Fruit fly (Drosophila melanogaster) whole organism, embryonic: ENCODE results near the gene CG7579.
A peak's percentile ranks its signal among the peaks of the same experiment; 100 is the strongest.

Experiments used
- Abd-B ChIP-seq: fragments of 200-800 bp; sonication (Bioruptor generic); optimal IDR thresholded peaks from 2 replicates; lab custom pipeline; 2018; ENCODE audit warnings: missing biosample characterization, mild to moderate bottlenecking, missing genetic modification characterization, moderate library complexity
- Awh ChIP-seq: fragments of 200-800 bp; sonication (Bioruptor generic); IDR thresholded peaks from 2 replicates; pipeline ENCODE4, ENCODE4 v1.3.6; 2022; ENCODE audit warnings: missing biosample characterization, missing genetic modification characterization
- BtbVII ChIP-seq: fragments of 200-800 bp; sonication (Bioruptor generic); optimal IDR thresholded peaks from 3 replicates; lab custom pipeline; 2017; ENCODE audit warnings: missing biosample characterization, mild to moderate bottlenecking, missing genetic modification characterization
- CG10366 ChIP-seq: fragments of 200-800 bp; sonication (Bioruptor generic); IDR thresholded peaks from 2 replicates; pipeline ENCODE4 v1.3.6; 2022; ENCODE audit warnings: missing biosample characterization, missing genetic modification characterization
- CG11504 ChIP-seq: fragments of 200-800 bp; sonication (Bioruptor generic); optimal IDR thresholded peaks from 3 replicates; lab custom pipeline; 2019; ENCODE audit warnings: missing biosample characterization, mild to moderate bottlenecking, missing genetic modification characterization, moderate library complexity
- CG12104 ChIP-seq: fragments of 200-800 bp; sonication (Bioruptor generic); optimal IDR thresholded peaks from 3 replicates; lab custom pipeline; 2016; ENCODE audit warnings: missing biosample characterization, missing genetic modification characterization
- CG1602 ChIP-seq: fragments of 200-800 bp; sonication (Bioruptor generic); optimal IDR thresholded peaks from 3 replicates; lab custom pipeline; 2016; ENCODE audit warnings: missing biosample characterization, missing genetic modification characterization
- CG18262 ChIP-seq: fragments of 200-800 bp; optimal IDR thresholded peaks from 3 replicates; lab custom pipeline; 2019; ENCODE audit warnings: missing biosample characterization, mild to moderate bottlenecking, missing genetic modification characterization, moderate library complexity
- CG18599 ChIP-seq: fragments of 200-800 bp; sonication (Bioruptor generic); optimal IDR thresholded peaks from 3 replicates; lab custom pipeline; 2017; ENCODE audit warnings: missing biosample characterization, missing genetic modification characterization, mild to moderate bottlenecking, moderate library complexity, missing genetic modification reagents
- CG2202 ChIP-seq: fragments of 200-800 bp; sonication (Bioruptor generic); optimal IDR thresholded peaks from 2 replicates; lab custom pipeline; 2018; ENCODE audit warnings: missing biosample characterization, mild to moderate bottlenecking, missing genetic modification characterization
- CG3065 ChIP-seq: fragments of 200-800 bp; sonication (Bioruptor generic); optimal IDR thresholded peaks from 2 replicates; lab custom pipeline; 2016; ENCODE audit warnings: missing biosample characterization, missing genetic modification characterization
- CG3407 ChIP-seq: fragments of 200-800 bp; sonication (Bioruptor generic); optimal IDR thresholded peaks from 2 replicates; lab custom pipeline; 2018; ENCODE audit warnings: missing biosample characterization, mild to moderate bottlenecking, missing genetic modification characterization
- CG3995 ChIP-seq: fragments of 200-800 bp; sonication (Bioruptor generic); optimal IDR thresholded peaks from 3 replicates; lab custom pipeline; 2016; ENCODE audit warnings: missing biosample characterization, missing genetic modification characterization
- CG6654 ChIP-seq: fragments of 200-800 bp; sonication (Bioruptor generic); optimal IDR thresholded peaks from 2 replicates; lab custom pipeline; 2017; ENCODE audit warnings: missing biosample characterization, mild to moderate bottlenecking, missing genetic modification characterization
- CG6854 ChIP-seq: fragments of 200-800 bp; sonication (Bioruptor generic); optimal IDR thresholded peaks from 3 replicates; lab custom pipeline; 2017; ENCODE audit warnings: missing biosample characterization, mild to moderate bottlenecking, missing genetic modification characterization
- CG8290 ChIP-seq, 3 experiments: fragments of 200-800 bp; sonication (Bioruptor generic); optimal IDR thresholded peaks; 2 replicates each; lab custom pipeline; 2016 to 2019; ENCODE audit warnings: missing biosample characterization in 3 of 3, missing genetic modification characterization in 3 of 3, mild to moderate bottlenecking in 2 of 3, moderate library complexity in 1 of 3
- CG8478 ChIP-seq: fragments of >200 bp; optimal IDR thresholded peaks from 2 replicates; lab custom pipeline; 2018
- CG9609 ChIP-seq: fragments of 200-800 bp; sonication (Bioruptor generic); optimal IDR thresholded peaks from 3 replicates; lab custom pipeline; 2016; ENCODE audit warnings: missing biosample characterization, missing genetic modification characterization
- Drgx ChIP-seq: fragments of 200-800 bp; sonication (Bioruptor generic); IDR thresholded peaks from 2 replicates; pipeline ENCODE4 v1.3.6; 2022; ENCODE audit warnings: missing biosample characterization, missing genetic modification characterization
- Eip74EF ChIP-seq, 2 experiments: fragments of 200-800 bp in 1 of 2; fragments of >200 bp in 1 of 2; sonication (Bioruptor generic) in 1 of 2; optimal IDR thresholded peaks; 2 replicates each; lab custom pipeline; 2017 to 2019; ENCODE audit warnings: missing biosample characterization in 2 of 2, missing genetic modification characterization in 2 of 2, mild to moderate bottlenecking in 1 of 2, moderate library complexity in 1 of 2
- HLH54F ChIP-seq: fragments of 200-800 bp; sonication (Bioruptor generic); optimal IDR thresholded peaks from 3 replicates; lab custom pipeline; 2016; ENCODE audit warnings: missing biosample characterization, missing genetic modification characterization
- Jarid2 ChIP-seq: fragments of 200-800 bp; sonication (Bioruptor generic); optimal IDR thresholded peaks from 3 replicates; lab custom pipeline; 2017; ENCODE audit warnings: mild to moderate bottlenecking, missing biosample characterization, missing genetic modification reagents, missing genetic modification characterization
- MBD-R2 ChIP-seq: fragments of 200-800 bp; sonication (Bioruptor generic); IDR thresholded peaks from 2 replicates; pipeline ENCODE4 v1.3.6; 2022; ENCODE audit warnings: missing biosample characterization, missing genetic modification characterization
- Mad ChIP-seq: fragments of 200-800 bp; sonication (Bioruptor generic); optimal IDR thresholded peaks from 2 replicates; lab custom pipeline; 2016; ENCODE audit warnings: missing biosample characterization, missing genetic modification characterization
- Ptx1 ChIP-seq: fragments of 200-800 bp; sonication (Bioruptor generic); IDR thresholded peaks from 2 replicates; pipeline ENCODE4 v1.3.6; 2022; ENCODE audit warnings: missing biosample characterization, missing genetic modification characterization
- Sox102F ChIP-seq: fragments of 200-800 bp; sonication (Bioruptor generic); optimal IDR thresholded peaks from 2 replicates; lab custom pipeline; 2018; ENCODE audit warnings: missing biosample characterization, mild to moderate bottlenecking, missing genetic modification characterization, moderate library complexity
- Spps ChIP-seq: fragments of 200-800 bp; sonication (Bioruptor generic); optimal IDR thresholded peaks from 2 replicates; lab custom pipeline; 2018; ENCODE audit warnings: missing biosample characterization, mild to moderate bottlenecking, missing genetic modification characterization
- Usf ChIP-seq: fragments of 200-800 bp; sonication (Bioruptor generic); optimal IDR thresholded peaks from 2 replicates; lab custom pipeline; 2017; ENCODE audit warnings: missing genotype, missing biosample characterization, missing genetic modification characterization
- Xbp1 ChIP-seq: fragments of 200-800 bp; sonication (Bioruptor generic); optimal IDR thresholded peaks from 3 replicates; lab custom pipeline; 2016; ENCODE audit warnings: missing biosample characterization, mild to moderate bottlenecking, missing genetic modification characterization
- bcd ChIP-seq: fragments of 200-800 bp; sonication (Bioruptor generic); optimal IDR thresholded peaks from 2 replicates; lab custom pipeline; 2017; ENCODE audit warnings: missing biosample characterization, mild to moderate bottlenecking, missing genetic modification characterization
- chinmo ChIP-seq: fragments of 200-800 bp; sonication (Bioruptor generic); IDR thresholded peaks from 4 replicates; pipeline ENCODE4 v1.3.6; 2022; ENCODE audit warnings: missing biosample characterization, missing genetic modification characterization; ENCODE audit not compliant: partially characterized antibody
- corto ChIP-seq: fragments of 200-800 bp; sonication (Bioruptor generic); optimal IDR thresholded peaks from 2 replicates; lab custom pipeline; 2016; ENCODE audit warnings: missing biosample characterization, mild to moderate bottlenecking, missing genetic modification characterization, moderate library complexity
- en ChIP-seq: fragments of 200-800 bp; sonication (Bioruptor generic); optimal IDR thresholded peaks from 2 replicates; lab custom pipeline; 2016; ENCODE audit warnings: missing biosample characterization, missing genetic modification characterization
- ftz-f1 ChIP-seq: fragments of 200-800 bp; sonication (Bioruptor generic); optimal IDR thresholded peaks from 2 replicates; lab custom pipeline; 2016; ENCODE audit warnings: missing biosample characterization, missing genetic modification characterization
- fu2 ChIP-seq: fragments of 200-800 bp; sonication (Bioruptor generic); optimal IDR thresholded peaks from 2 replicates; lab custom pipeline; 2016; ENCODE audit warnings: missing biosample characterization, missing genetic modification characterization
- hbn ChIP-seq: fragments of 200-800 bp; sonication (Bioruptor generic); IDR thresholded peaks from 2 replicates; pipeline ENCODE4 v1.3.6; 2022; ENCODE audit warnings: missing biosample characterization, missing genetic modification characterization; ENCODE audit not compliant: partially characterized antibody
- her ChIP-seq: fragments of 200-800 bp; sonication (Bioruptor generic); optimal IDR thresholded peaks from 2 replicates; lab custom pipeline; 2016; ENCODE audit warnings: missing biosample characterization, missing genetic modification characterization
- hkb ChIP-seq, 2 experiments: fragments of 200-800 bp in 1 of 2; fragments of >200 bp in 1 of 2; sonication (Bioruptor generic) in 1 of 2; IDR thresholded peaks in 1 of 2; optimal IDR thresholded peaks in 1 of 2; 2 replicates each; pipeline versions ENCODE4 v1.3.6 to Lab custom; 2017 to 2022; ENCODE audit warnings: missing biosample characterization in 1 of 2, missing genetic modification characterization in 1 of 2
- inv ChIP-seq: fragments of 200-800 bp; sonication (Bioruptor generic); IDR thresholded peaks from 2 replicates; pipeline ENCODE4 v1.3.6; 2022; ENCODE audit warnings: missing biosample characterization, missing genetic modification characterization; ENCODE audit not compliant: partially characterized antibody
- nerfin-2 ChIP-seq: fragments of 200-800 bp; sonication (Bioruptor generic); IDR thresholded peaks from 2 replicates; pipeline ENCODE4 v1.3.6; 2022; ENCODE audit warnings: missing biosample characterization, missing genetic modification characterization; ENCODE audit not compliant: partially characterized antibody
- pan ChIP-seq, 4 experiments: fragments of >200 bp in 3 of 4; fragments of 200-800 bp in 1 of 4; sonication (Bioruptor generic) in 1 of 4; optimal IDR thresholded peaks in 3 of 4; IDR thresholded peaks in 1 of 4; 2 replicates each; pipeline versions ENCODE4 v1.3.6 to Lab custom; 2017 to 2022; ENCODE audit warnings: missing biosample characterization in 2 of 4, missing genetic modification characterization in 2 of 4, mixed read lengths in 1 of 4
- pnt ChIP-seq: fragments of 200-800 bp; sonication (Bioruptor generic); optimal IDR thresholded peaks from 3 replicates; lab custom pipeline; 2016; ENCODE audit warnings: missing biosample characterization, missing genetic modification characterization
- ro ChIP-seq: fragments of 200-800 bp; sonication (Bioruptor generic); IDR thresholded peaks from 2 replicates; pipeline ENCODE4 v1.3.6; 2022; ENCODE audit warnings: missing biosample characterization, missing genetic modification characterization
- schlank ChIP-seq: fragments of 200-800 bp; sonication (Bioruptor generic); optimal IDR thresholded peaks from 2 replicates; lab custom pipeline; 2018; ENCODE audit warnings: missing biosample characterization, mild to moderate bottlenecking, missing genetic modification characterization
- sisA ChIP-seq: fragments of 200-800 bp; sonication (Bioruptor generic); IDR thresholded peaks from 2 replicates; pipeline ENCODE4 v1.3.6; 2022; ENCODE audit warnings: missing biosample characterization, missing genetic modification characterization
- sqz ChIP-seq: fragments of 200-800 bp; sonication (Bioruptor generic); optimal IDR thresholded peaks from 3 replicates; lab custom pipeline; 2018; ENCODE audit warnings: missing biosample characterization, mild to moderate bottlenecking, missing genetic modification characterization
- tap ChIP-seq: fragments of 200-800 bp; optimal IDR thresholded peaks from 3 replicates; lab custom pipeline; 2019; ENCODE audit warnings: missing biosample characterization, mild to moderate bottlenecking, missing genetic modification characterization, moderate library complexity
- yki ChIP-seq: fragments of >200 bp; optimal IDR thresholded peaks from 3 replicates; lab custom pipeline; 2018

The CG7579 gene

dm6 chr3L:15699626-15700337 lies 16.5 kb upstream of the CG7579 start, which contains the start of gene comm2:
Gene comm2 (minus strand): TSS chr3L:15699850.
- TF ChIP-seq CG18262 (no peak), Ptx1 (GFP tag; lab: Robert Waterston, UW) (no peak), hkb (optimal IDR thresholded peaks at IDR 0.05; lab: Kevin White, UChicago) (no peak), hkb (GFP tag; IDR thresholded peaks at IDR 0.05; lab: Robert Waterston, UW) (0 out of 2 replicates have a peak, but pooled peaks have one; percentile 14), CG1602 (GFP tag; lab: Kevin White, UChicago) (no peak), Abd-B (no peak), corto (GFP tag; lab: Kevin White, UChicago) (no peak), hbn (GFP tag; lab: Robert Waterston, UW) (no peak), CG18599 (GFP tag; lab: Kevin White, UChicago) (no peak), sqz (no peak), Usf (GFP tag; lab: Kevin White, UChicago) (no peak), CG2202 (peak; percentile 12), pnt (GFP tag; lab: Kevin White, UChicago) (no peak), her (GFP tag; lab: Kevin White, UChicago) (no peak), CG9609 (GFP tag; lab: Kevin White, UChicago) (no peak), CG8478 (no peak), en (GFP tag; lab: Kevin White, UChicago) (no peak), Xbp1 (no peak), Mad (GFP tag; lab: Kevin White, UChicago) (peak; percentile 14), fu2 (GFP tag; lab: Kevin White, UChicago) (no peak), ro (GFP tag; lab: Robert Waterston, UW) (no peak), sisA (GFP tag; lab: Robert Waterston, UW) (no peak), HLH54F (GFP tag; lab: Kevin White, UChicago) (no peak), CG3995 (GFP tag; lab: Kevin White, UChicago) (no peak), inv (GFP tag; lab: Robert Waterston, UW) (peak; percentile 38; the same call in 1 of the 2 replicates), Spps (tag; lab: Kevin White, UChicago) (no peak), CG11504 (tag; lab: Kevin White, UChicago) (no peak), bcd (GFP tag; lab: Kevin White, UChicago) (no peak), ftz-f1 (GFP tag; lab: Kevin White, UChicago) (no peak), CG6854 (GFP tag; lab: Kevin White, UChicago) (no peak), CG10366 (GFP tag; lab: Robert Waterston, UW) (no peak), chinmo (peak; percentile 89; the same call in 3 of the 4 replicates), Awh (GFP tag; lab: Robert Waterston, UW) (no peak), pan (optimal IDR thresholded peaks at IDR 0.05; lab: Kevin White, UChicago) (no peak), pan (GFP tag; optimal IDR thresholded peaks at IDR 0.05 in 1 of 2, IDR thresholded peaks at IDR 0.05 in 1 of 2) (no peak), Eip74EF (GFP tag; optimal IDR thresholded peaks at IDR 0.05; lab: Kevin White, UChicago) (no peak), schlank (tag; lab: Kevin White, UChicago) (no peak), CG3407 (GFP tag; lab: Kevin White, UChicago) (no peak), tap (tag; lab: Kevin White, UChicago) (no peak), yki (lab: Kevin White, UChicago) (peak; percentile 70), BtbVII (GFP tag; lab: Kevin White, UChicago) (no peak), Drgx (GFP tag; lab: Robert Waterston, UW) (0 out of 2 replicates have a peak, but pooled peaks have one; percentile 29), CG6654 (GFP tag; lab: Kevin White, UChicago) (no peak), MBD-R2 (GFP tag; lab: Robert Waterston, UW) (no peak), Sox102F (no peak), CG3065 (GFP tag; lab: Kevin White, UChicago) (no peak), CG12104 (no peak), Jarid2 (GFP tag; lab: Kevin White, UChicago) (peak; percentile 99), CG8290 (GFP tag; optimal IDR thresholded peaks at IDR 0.05; lab: Kevin White, UChicago) (no peak), CG8290 (tag; optimal IDR thresholded peaks at IDR 0.05; lab: Kevin White, UChicago) (peak in 1 of 2 experiments; percentile 19), nerfin-2 (GFP tag; lab: Robert Waterston, UW) (0 out of 2 replicates have a peak, but pooled peaks have one; percentile 20)
